Worm (Caenorhabditis elegans): Measurements from ENCODE around the gene Y13C8A.1.
A peak's percentile ranks its signal among the peaks of the same experiment; 100 is the strongest.

Gene Y13C8A.1

DNA sequence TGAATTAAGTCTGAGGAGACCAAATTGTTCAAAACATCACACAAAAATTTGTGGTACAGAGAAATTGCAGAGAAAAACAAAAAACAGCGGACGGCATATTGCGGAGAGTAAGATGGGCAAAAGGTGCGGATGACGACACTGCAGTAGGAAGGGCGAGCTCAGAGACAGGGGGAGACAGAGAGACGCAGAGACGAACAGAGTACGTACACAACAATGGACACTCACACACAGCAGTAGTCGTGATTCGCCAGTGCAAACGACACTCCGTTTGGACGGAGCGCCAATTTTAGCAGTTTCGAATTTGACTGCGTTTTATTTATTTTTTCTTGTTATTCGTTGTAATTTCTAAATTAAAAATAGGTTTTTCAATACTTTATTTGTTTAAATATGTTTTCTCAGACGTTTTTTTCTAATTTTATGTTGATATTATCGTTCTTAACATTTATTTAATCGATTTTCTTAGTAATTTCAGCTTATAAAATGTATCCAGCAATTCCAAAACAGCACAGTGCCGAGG, 11.0 kb upstream of the Y13C8A.1 start, which contains the start of gene T20F7.1 (continued):
- TF ChIP-seq sptf-1 (tag; optimal IDR thresholded peaks at IDR 0.05): no peak
- peak; percentile 90 for TF ChIP-seq nhr-71 (tag; optimal IDR thresholded peaks at IDR 0.05)
- no peak for TF ChIP-seq mab-9 (GFP tag; IDR thresholded peaks at IDR 0.05)
- TF ChIP-seq efl-3 (GFP tag; optimal IDR thresholded peaks at IDR 0.05): no peak
- TF ChIP-seq C16A3.4 (tag; optimal IDR thresholded peaks at IDR 0.05): peak; percentile 70
- TF ChIP-seq nhr-85 (tag): peak; percentile 48
- no peak for TF ChIP-seq ceh-88 (GFP tag; IDR thresholded peaks at IDR 0.05)
- no peak for TF ChIP-seq nhr-11 (tag; optimal IDR thresholded peaks at IDR 0.05)
- TF ChIP-seq mef-2 (tag; optimal IDR thresholded peaks at IDR 0.05): no peak
- no peak for TF ChIP-seq skn-1 (tag; optimal IDR thresholded peaks at IDR 0.05)
- no peak for TF ChIP-seq grh-1 (GFP tag; IDR thresholded peaks at IDR 0.05)
- peak; percentile 68 for TF ChIP-seq fkh-8 (tag; optimal IDR thresholded peaks at IDR 0.05)
- peak; percentile 87 for TF ChIP-seq nhr-20 (tag; optimal IDR thresholded peaks at IDR 0.05)
- no peak for TF ChIP-seq aly-2 (tag; optimal IDR thresholded peaks at IDR 0.05)
- no peak for TF ChIP-seq egl-13 (tag; optimal IDR thresholded peaks at IDR 0.05)
- peak in 2 of 6 experiments; percentile 40 to 53 for TF ChIP-seq elt-3 (tag; optimal IDR thresholded peaks at IDR 0.05)
- peak; percentile 88 for TF ChIP-seq nhr-19 (GFP tag; conservative IDR thresholded peaks at IDR 0.05)
- TF ChIP-seq pag-3 (tag; optimal IDR thresholded peaks at IDR 0.05; ENCODE audit: borderline replicate concordance, insufficient read depth): peak; percentile 74
- peak; percentile 4 for TF ChIP-seq ztf-4 (tag; optimal IDR thresholded peaks at IDR 0.05)
- no peak for TF ChIP-seq nhr-12 (tag; optimal IDR thresholded peaks at IDR 0.05)
- peak; percentile 57 to 79 for TF ChIP-seq lin-35 (GFP tag; optimal IDR thresholded peaks at IDR 0.05)
- no peak for TF ChIP-seq unc-30 (tag; optimal IDR thresholded peaks at IDR 0.05)
- no peak for TF ChIP-seq nhr-84 (tag; optimal IDR thresholded peaks at IDR 0.05)
- no peak for TF ChIP-seq unc-62 (GFP tag; optimal IDR thresholded peaks at IDR 0.05)
- peak; percentile 78 for TF ChIP-seq rnt-1 (tag; optimal IDR thresholded peaks at IDR 0.05)
- no peak for TF ChIP-seq C34B4.2 (tag; optimal IDR thresholded peaks at IDR 0.05)
- TF ChIP-seq irx-1 (tag; optimal IDR thresholded peaks at IDR 0.05): peak; percentile 41
- peak; percentile 55 to 77 for TF ChIP-seq lsy-2 (tag; optimal IDR thresholded peaks at IDR 0.05)
- TF ChIP-seq sox-4 (tag; optimal IDR thresholded peaks at IDR 0.05): no peak
- peak; percentile 19 for TF ChIP-seq snpc-4 (tag; optimal IDR thresholded peaks at IDR 0.05)
- TF ChIP-seq pqm-1 (tag; optimal IDR thresholded peaks at IDR 0.05): no peak
- peak in 1 of 2 experiments; percentile 70 for TF ChIP-seq mdl-1 (tag; optimal IDR thresholded peaks at IDR 0.05)
- peak; percentile 37 for TF ChIP-seq isw-1 (GFP tag; IDR thresholded peaks at IDR 0.05)
- peak; percentile 56 for TF ChIP-seq unc-86 (tag; optimal IDR thresholded peaks at IDR 0.05)
- TF ChIP-seq aha-1 (tag; optimal IDR thresholded peaks at IDR 0.05): no peak
- TF ChIP-seq unc-130 (tag; optimal IDR thresholded peaks at IDR 0.05): peak; percentile 63
- no peak for TF ChIP-seq nhr-76 (tag; optimal IDR thresholded peaks at IDR 0.05)
- TF ChIP-seq sup-37 (GFP tag; optimal IDR thresholded peaks at IDR 0.05): no peak

DNA sequence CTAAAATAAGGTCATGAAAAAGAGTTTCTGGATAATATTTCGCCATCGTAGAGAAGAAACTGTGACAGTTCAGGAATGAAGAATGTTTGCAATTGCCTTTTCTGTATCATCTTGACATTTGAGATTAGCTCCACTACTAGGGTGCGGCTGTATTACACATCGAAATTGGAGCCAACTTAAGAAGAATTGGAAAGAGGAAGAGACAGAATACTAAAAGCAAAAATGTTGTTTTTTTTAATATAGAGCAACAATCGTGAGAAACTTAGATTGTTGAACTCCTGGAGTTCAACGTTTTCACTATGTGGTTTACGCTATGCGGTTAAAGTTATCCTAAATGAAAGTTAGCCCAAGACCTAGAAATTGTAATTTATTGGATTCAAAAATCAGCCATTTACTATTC, 3.1 kb upstream of the Y13C8A.1 start, which contains the start of gene acs-9:
TSS of gene acs-9 (minus strand) at position 101 of the 400 bp plus-strand sequence.
- TF ChIP-seq sup-37 (GFP tag; optimal IDR thresholded peaks at IDR 0.05): no peak
- no peak for TF ChIP-seq sptf-1 (tag; optimal IDR thresholded peaks at IDR 0.05)
- no peak for TF ChIP-seq unc-30 (tag; optimal IDR thresholded peaks at IDR 0.05)
- TF ChIP-seq nhr-47 (tag; optimal IDR thresholded peaks at IDR 0.05): no peak
- no peak for TF ChIP-seq lin-35 (GFP tag; optimal IDR thresholded peaks at IDR 0.05)
- no peak for TF ChIP-seq lsy-2 (tag; optimal IDR thresholded peaks at IDR 0.05)
- no peak for TF ChIP-seq C34B4.2 (tag; optimal IDR thresholded peaks at IDR 0.05)
- TF ChIP-seq lin-14 (GFP tag; optimal IDR thresholded peaks at IDR 0.05): no peak
- TF ChIP-seq fkh-8 (tag; optimal IDR thresholded peaks at IDR 0.05): no peak

- no peak for TF ChIP-seq nhr-11 (tag; optimal IDR thresholded peaks at IDR 0.05)
These were observed 549 bp downstream of the Y13C8A.1 start for ce11 chrX:16884075-16884474.
